Worm (Caenorhabditis elegans): Measurements from ENCODE around the gene cts-1.

DNA sequence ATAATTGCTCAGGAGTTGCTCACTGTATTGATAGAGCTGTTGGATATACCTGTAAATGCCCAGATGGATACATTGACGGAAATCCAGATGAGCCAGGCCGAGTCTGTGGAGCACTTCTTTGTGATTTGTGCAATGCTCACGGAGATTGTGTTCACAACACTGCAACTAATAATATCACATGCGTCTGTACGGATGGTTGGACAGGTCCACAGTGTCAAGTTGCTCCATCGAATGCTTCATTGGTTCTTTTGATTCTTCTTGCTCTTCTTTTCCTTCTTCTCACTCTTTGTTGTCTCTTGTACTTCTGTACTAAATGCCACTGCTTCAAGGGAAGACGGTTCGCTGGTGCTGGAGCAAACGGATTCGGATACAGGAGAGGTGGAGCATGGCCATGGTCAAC, 34.6 kb downstream of the cts-1 start:
- TF ChIP-seq fkh-10 (GFP tag; optimal IDR thresholded peaks at IDR 0.05) (no peak), mep-1 (tag; optimal IDR thresholded peaks at IDR 0.05) (no peak), fkh-4 (tag; optimal IDR thresholded peaks at IDR 0.05; ENCODE audit: borderline replicate concordance) (no peak), elt-3 (tag; optimal IDR thresholded peaks at IDR 0.05) (no peak), lsy-2 (tag; optimal IDR thresholded peaks at IDR 0.05) (no peak)

All from whole organism, L1 larva.